Fruit fly (Drosophila melanogaster): Measurements from ENCODE around the gene Sfp36F.
A peak's percentile ranks its signal among the peaks of the same experiment; 100 is the strongest.

The Sfp36F gene

DNA sequence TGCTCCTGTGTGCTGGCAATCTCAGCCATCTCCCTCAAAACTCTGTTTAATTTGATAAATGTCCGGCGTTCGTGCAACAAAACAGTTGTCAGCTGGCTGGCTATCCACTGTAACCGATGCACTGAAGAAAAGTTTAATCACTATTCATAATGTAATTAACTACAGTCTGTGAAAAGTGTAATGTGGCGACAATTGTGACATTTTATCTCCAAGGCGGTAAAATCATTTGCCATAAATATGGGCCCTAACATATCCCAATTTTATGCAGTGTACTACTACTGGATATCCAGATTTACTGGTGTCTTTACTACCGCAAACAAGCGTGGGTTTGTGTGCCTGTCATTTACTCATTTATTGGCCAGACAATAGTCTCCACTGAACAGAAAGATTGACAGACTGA lies 36.4 kb downstream of the Sfp36F start (continued):
- TF ChIP-seq Max (GFP tag; optimal IDR thresholded peaks at IDR 0.05) (no peak), Aef1 (GFP tag; IDR thresholded peaks at IDR 0.05) (peak; percentile 54; the same call in 1 of the 3 replicates), CG18262 (tag; optimal IDR thresholded peaks at IDR 0.05) (peak; percentile 32), gsb-n (tag; optimal IDR thresholded peaks at IDR 0.05) (peak; percentile 26), shn (GFP tag; optimal IDR thresholded peaks at IDR 0.05) (peak; percentile 21), Hmr (GFP tag; optimal IDR thresholded peaks at IDR 0.05) (peak; percentile 35), Asciz (GFP tag; optimal IDR thresholded peaks at IDR 0.05) (peak; percentile 40), CG18599 (GFP tag; optimal IDR thresholded peaks at IDR 0.05) (peak; percentile 48), tx (GFP tag; optimal IDR thresholded peaks at IDR 0.05) (peak; percentile 24), sens (GFP tag) (peak; percentile 81), CG11723 (GFP tag; optimal IDR thresholded peaks at IDR 0.05) (no peak), gem (tag; optimal IDR thresholded peaks at IDR 0.05) (peak; percentile 63), CG3407 (GFP tag; optimal IDR thresholded peaks at IDR 0.05) (peak; percentile 49), Atf3 (GFP tag; optimal IDR thresholded peaks at IDR 0.05) (no peak), sisA (GFP tag; IDR thresholded peaks at IDR 0.05) (peak; percentile 59; the same call in 1 of the 2 replicates), sob (GFP tag; IDR thresholded peaks at IDR 0.05) (0 out of 2 replicates have a peak, but pooled peaks have one; percentile 53), NfI (GFP tag; optimal IDR thresholded peaks at IDR 0.05) (peak; percentile 39), dmrt99B (tag; optimal IDR thresholded peaks at IDR 0.05) (peak; percentile 64), Antp (GFP tag; optimal IDR thresholded peaks at IDR 0.05) (peak; percentile 33), lov (optimal IDR thresholded peaks at IDR 0.05) (no peak), lov (GFP tag; IDR thresholded peaks at IDR 0.05) (0 out of 3 replicates have a peak, but pooled peaks have one; percentile 31), CG32772 (GFP tag; IDR thresholded peaks at IDR 0.05) (peak; percentile 44; the same call in 1 of the 2 replicates), CG1603 (tag; optimal IDR thresholded peaks at IDR 0.05) (peak; percentile 80), jing (GFP tag; optimal IDR thresholded peaks at IDR 0.05) (peak; percentile 3), Awh (GFP tag; IDR thresholded peaks at IDR 0.05) (0 out of 2 replicates have a peak, but pooled peaks have one; percentile 43), CG13424 (tag; optimal IDR thresholded peaks at IDR 0.05) (no peak), jumu (GFP tag; optimal IDR thresholded peaks at IDR 0.05) (peak; percentile 18), CG11504 (tag; optimal IDR thresholded peaks at IDR 0.05) (peak; percentile 63), CG10209 (GFP tag; optimal IDR thresholded peaks at IDR 0.05) (peak; percentile 39), Hsf (GFP tag; optimal IDR thresholded peaks at IDR 0.05) (peak; percentile 45), CG10979 (tag; optimal IDR thresholded peaks at IDR 0.05) (peak; percentile 16), seq (GFP tag; IDR thresholded peaks at IDR 0.05) (0 out of 2 replicates have a peak, but pooled peaks have one; percentile 39), CG7745 (tag; optimal IDR thresholded peaks at IDR 0.05) (no peak), tap (tag; optimal IDR thresholded peaks at IDR 0.05) (peak; percentile 1), CG2120 (GFP tag; optimal IDR thresholded peaks at IDR 0.05) (peak; percentile 39), CG12769 (tag; optimal IDR thresholded peaks at IDR 0.05) (peak; percentile 42), Optix (GFP tag; IDR thresholded peaks at IDR 0.05) (peak; percentile 43; the same call in 1 of the 3 replicates), klu (GFP tag; IDR thresholded peaks at IDR 0.05) (peak; percentile 25; the same call in 1 of the 2 replicates), insv (GFP tag; optimal IDR thresholded peaks at IDR 0.05) (no peak), CG1529 (GFP tag; optimal IDR thresholded peaks at IDR 0.05) (peak; percentile 25), mam (GFP tag; optimal IDR thresholded peaks at IDR 0.05) (peak; percentile 49), CG8281 (tag; optimal IDR thresholded peaks at IDR 0.05) (peak; percentile 80), fd64A (GFP tag; optimal IDR thresholded peaks at IDR 0.05) (peak; percentile 19), Atf6 (GFP tag; IDR thresholded peaks at IDR 0.05) (0 out of 2 replicates have a peak, but pooled peaks have one; percentile 50), ken (GFP tag; IDR thresholded peaks at IDR 0.05) (no peak), CG7928 (GFP tag; optimal IDR thresholded peaks at IDR 0.05) (no peak), Ptx1 (GFP tag; IDR thresholded peaks at IDR 0.05) (peak; percentile 71), CG17361 (GFP tag; IDR thresholded peaks at IDR 0.05) (peak; percentile 32; the same call in 1 of the 3 replicates), tin (GFP tag; optimal IDR thresholded peaks at IDR 0.05) (no peak), CG17568 (GFP tag; optimal IDR thresholded peaks at IDR 0.05) (no peak), CG2199 (GFP tag; IDR thresholded peaks at IDR 0.05) (0 out of 3 replicates have a peak, but pooled peaks have one; percentile 44)
